Fruit fly (Drosophila melanogaster) whole organism, embryonic: ENCODE results near the gene CG12998.

Source experiments
- ATbp ChIP-seq: fragments of 200-800 bp; sonication (Bioruptor generic); optimal IDR thresholded peaks from 2 replicates; lab custom pipeline; 2017; ENCODE audit warnings: missing biosample characterization, mild to moderate bottlenecking, missing genetic modification characterization, missing genetic modification reagents
- Aef1 ChIP-seq: fragments of 200-800 bp; sonication (Bioruptor generic); IDR thresholded peaks from 3 replicates; pipeline ENCODE4 v1.3.6; 2022; ENCODE audit warnings: missing biosample characterization, missing genetic modification characterization
- Awh ChIP-seq: fragments of 200-800 bp; sonication (Bioruptor generic); IDR thresholded peaks from 2 replicates; pipeline ENCODE4, ENCODE4 v1.3.6; 2022; ENCODE audit warnings: missing biosample characterization, missing genetic modification characterization
- CG10431 ChIP-seq: fragments of 200-800 bp; sonication (Bioruptor generic); optimal IDR thresholded peaks from 3 replicates; lab custom pipeline; 2018; ENCODE audit warnings: missing biosample characterization, mild to moderate bottlenecking, missing genetic modification characterization
- CG11456 ChIP-seq: fragments of 200-800 bp; sonication (Bioruptor generic); IDR thresholded peaks from 3 replicates; pipeline ENCODE4 v1.3.6; 2022; ENCODE audit warnings: missing biosample characterization, missing genetic modification characterization
- CG11504 ChIP-seq: fragments of 200-800 bp; sonication (Bioruptor generic); optimal IDR thresholded peaks from 3 replicates; lab custom pipeline; 2019; ENCODE audit warnings: missing biosample characterization, mild to moderate bottlenecking, missing genetic modification characterization, moderate library complexity
- CG14710 ChIP-seq: fragments of 200-800 bp; sonication (Bioruptor generic); optimal IDR thresholded peaks from 3 replicates; lab custom pipeline; 2019; ENCODE audit warnings: missing biosample characterization, mild to moderate bottlenecking, missing genetic modification characterization, moderate library complexity
- CG2199 ChIP-seq: fragments of 200-800 bp; sonication (Bioruptor generic); IDR thresholded peaks from 3 replicates; pipeline ENCODE4 v1.3.6; 2022; ENCODE audit warnings: missing biosample characterization, missing genetic modification characterization
- CG30020 ChIP-seq: fragments of 200-800 bp; optimal IDR thresholded peaks from 2 replicates; lab custom pipeline; 2019; ENCODE audit warnings: missing biosample characterization, mild to moderate bottlenecking, missing genetic modification characterization, moderate library complexity
- CG3163 ChIP-seq: fragments of 200-800 bp; sonication (Bioruptor generic); optimal IDR thresholded peaks from 3 replicates; lab custom pipeline; 2016; ENCODE audit warnings: missing biosample characterization, missing genetic modification characterization
- CG3407 ChIP-seq: fragments of 200-800 bp; sonication (Bioruptor generic); optimal IDR thresholded peaks from 2 replicates; lab custom pipeline; 2018; ENCODE audit warnings: missing biosample characterization, mild to moderate bottlenecking, missing genetic modification characterization
- CG34422 ChIP-seq: fragments of 200-800 bp; sonication (Bioruptor generic); IDR thresholded peaks from 3 replicates; pipeline ENCODE4 v1.3.6; 2022; ENCODE audit warnings: missing biosample characterization, missing genetic modification characterization
- CG4282 ChIP-seq: fragments of 200-800 bp; sonication (Bioruptor generic); optimal IDR thresholded peaks from 2 replicates; lab custom pipeline; 2016; ENCODE audit warnings: missing biosample characterization, missing genetic modification characterization
- CG4404 ChIP-seq: fragments of 200-800 bp; sonication (Bioruptor generic); IDR thresholded peaks from 2 replicates; pipeline ENCODE4 v1.3.6; 2022; ENCODE audit warnings: missing biosample characterization, missing genetic modification characterization
- CG4424 ChIP-seq: fragments of 200-800 bp; sonication (Bioruptor generic); optimal IDR thresholded peaks from 3 replicates; lab custom pipeline; 2016; ENCODE audit warnings: missing biosample characterization, missing genetic modification characterization
- CG4617 ChIP-seq: fragments of 200-800 bp; sonication (Bioruptor generic); optimal IDR thresholded peaks from 3 replicates; lab custom pipeline; 2016; ENCODE audit warnings: missing biosample characterization, missing genetic modification characterization, borderline replicate concordance
- CG4820 ChIP-seq: fragments of 200-800 bp; sonication (Bioruptor generic); optimal IDR thresholded peaks from 3 replicates; lab custom pipeline; 2016; ENCODE audit warnings: missing biosample characterization, missing genetic modification characterization
- CG6654 ChIP-seq: fragments of 200-800 bp; sonication (Bioruptor generic); optimal IDR thresholded peaks from 2 replicates; lab custom pipeline; 2017; ENCODE audit warnings: missing biosample characterization, mild to moderate bottlenecking, missing genetic modification characterization
- CG9817 ChIP-seq: fragments of 200-800 bp; sonication (Bioruptor generic); optimal IDR thresholded peaks from 2 replicates; lab custom pipeline; 2018; ENCODE audit warnings: missing biosample characterization, mild to moderate bottlenecking, missing genetic modification characterization, moderate library complexity
- D19B ChIP-seq: fragments of 200-800 bp; sonication (Bioruptor generic); optimal IDR thresholded peaks from 2 replicates; lab custom pipeline; 2017; ENCODE audit warnings: missing biosample characterization, mild to moderate bottlenecking, missing genetic modification characterization
- Dip2 ChIP-seq: fragments of 200-800 bp; sonication (Bioruptor generic); IDR thresholded peaks from 2 replicates; pipeline ENCODE4 v1.3.6; 2022; ENCODE audit warnings: missing biosample characterization, missing genetic modification characterization
- ERR ChIP-seq: fragments of 200-800 bp; sonication (Bioruptor generic); optimal IDR thresholded peaks from 2 replicates; lab custom pipeline; 2016; ENCODE audit warnings: missing biosample characterization, missing genetic modification characterization
- HHEX ChIP-seq: fragments of 200-800 bp; sonication (Bioruptor generic); optimal IDR thresholded peaks from 3 replicates; lab custom pipeline; 2017; ENCODE audit warnings: missing biosample characterization, mild to moderate bottlenecking, missing genetic modification characterization, missing genetic modification reagents
- Hand ChIP-seq: fragments of 200-800 bp; sonication (Bioruptor generic); optimal IDR thresholded peaks from 2 replicates; lab custom pipeline; 2017; ENCODE audit warnings: mild to moderate bottlenecking, missing biosample characterization, missing genetic modification reagents, missing genetic modification characterization
- HmgZ ChIP-seq: fragments of 200-800 bp; sonication (Bioruptor generic); optimal IDR thresholded peaks from 2 replicates; lab custom pipeline; 2018; ENCODE audit warnings: missing biosample characterization, mild to moderate bottlenecking, missing genetic modification characterization
- Hmr ChIP-seq: fragments of 200-800 bp; sonication (Bioruptor generic); optimal IDR thresholded peaks from 3 replicates; lab custom pipeline; 2017; ENCODE audit warnings: mild to moderate bottlenecking, missing biosample characterization, missing genetic modification reagents, missing genetic modification characterization
- Hsf ChIP-seq: fragments of 200-800 bp; sonication (Bioruptor generic); optimal IDR thresholded peaks from 3 replicates; lab custom pipeline; 2016; ENCODE audit warnings: missing biosample characterization, missing genetic modification characterization
- NFAT ChIP-seq: fragments of 200-800 bp; sonication (Bioruptor generic); IDR thresholded peaks from 2 replicates; pipeline ENCODE4 v1.3.6; 2022; ENCODE audit warnings: missing biosample characterization, missing genetic modification characterization
- NfI ChIP-seq: fragments of 200-800 bp; sonication (Bioruptor generic); optimal IDR thresholded peaks from 3 replicates; lab custom pipeline; 2018; ENCODE audit warnings: missing biosample characterization, mild to moderate bottlenecking, missing genetic modification characterization, moderate library complexity
- Oli ChIP-seq: fragments of 200-800 bp; sonication (Bioruptor generic); optimal IDR thresholded peaks from 2 replicates; lab custom pipeline; 2018; ENCODE audit warnings: missing biosample characterization, mild to moderate bottlenecking, missing genetic modification characterization, moderate library complexity
- Six4 ChIP-seq: fragments of 200-800 bp; sonication (Bioruptor generic); optimal IDR thresholded peaks from 2 replicates; lab custom pipeline; 2016; ENCODE audit warnings: missing biosample characterization, missing genetic modification characterization
- bcd ChIP-seq: fragments of 200-800 bp; sonication (Bioruptor generic); optimal IDR thresholded peaks from 2 replicates; lab custom pipeline; 2017; ENCODE audit warnings: missing biosample characterization, mild to moderate bottlenecking, missing genetic modification characterization
- br ChIP-seq: fragments of >200 bp; optimal IDR thresholded peaks from 2 replicates; lab custom pipeline; 2017
- cad ChIP-seq: fragments of >200 bp; optimal IDR thresholded peaks from 2 replicates; lab custom pipeline; 2017; ENCODE audit warnings: missing biosample characterization, missing genetic modification characterization
- caup ChIP-seq: fragments of 200-800 bp; sonication (Bioruptor generic); optimal IDR thresholded peaks from 3 replicates; lab custom pipeline; 2017; ENCODE audit warnings: missing biosample characterization, mild to moderate bottlenecking, missing genetic modification characterization, moderate library complexity; ENCODE audit not compliant: severe bottlenecking
- da ChIP-seq: fragments of 200-800 bp; sonication (Bioruptor generic); optimal IDR thresholded peaks from 2 replicates; lab custom pipeline; 2016; ENCODE audit warnings: missing biosample characterization, missing genetic modification characterization
- exex ChIP-seq: fragments of 200-800 bp; sonication (Bioruptor generic); optimal IDR thresholded peaks from 4 replicates; lab custom pipeline; 2018; ENCODE audit warnings: missing biosample characterization, mild to moderate bottlenecking, missing genetic modification characterization, moderate library complexity
- fu2 ChIP-seq: fragments of 200-800 bp; sonication (Bioruptor generic); optimal IDR thresholded peaks from 2 replicates; lab custom pipeline; 2016; ENCODE audit warnings: missing biosample characterization, missing genetic modification characterization
- jigr1 ChIP-seq: fragments of 200-800 bp; sonication (Bioruptor generic); IDR thresholded peaks from 3 replicates; pipeline ENCODE4 v1.3.6; 2022; ENCODE audit warnings: missing biosample characterization, missing genetic modification characterization
- ken ChIP-seq: fragments of 200-800 bp; sonication (Bioruptor generic); IDR thresholded peaks from 3 replicates; pipeline ENCODE4 v1.3.6; 2022; ENCODE audit warnings: missing biosample characterization, missing genetic modification characterization
- maf-S ChIP-seq: fragments of 200-800 bp; sonication (Bioruptor generic); optimal IDR thresholded peaks from 2 replicates; lab custom pipeline; 2016; ENCODE audit warnings: missing biosample characterization, missing genetic modification characterization
- mam ChIP-seq: fragments of 200-800 bp; sonication (Bioruptor generic); optimal IDR thresholded peaks from 3 replicates; lab custom pipeline; 2016; ENCODE audit warnings: missing biosample characterization, missing genetic modification characterization
- nau ChIP-seq: fragments of 200-800 bp; sonication (Bioruptor generic); optimal IDR thresholded peaks from 3 replicates; lab custom pipeline; 2017; ENCODE audit warnings: missing biosample characterization, mild to moderate bottlenecking, missing genetic modification characterization, missing genetic modification reagents
- nmo ChIP-seq: fragments of 200-800 bp; sonication (Bioruptor generic); optimal IDR thresholded peaks from 2 replicates; lab custom pipeline; 2018; ENCODE audit warnings: missing biosample characterization, mild to moderate bottlenecking, missing genetic modification characterization, moderate library complexity
- pan ChIP-seq, 4 experiments: fragments of >200 bp in 3 of 4; fragments of 200-800 bp in 1 of 4; sonication (Bioruptor generic) in 1 of 4; optimal IDR thresholded peaks in 3 of 4; IDR thresholded peaks in 1 of 4; 2 replicates each; pipeline versions ENCODE4 v1.3.6 to Lab custom; 2017 to 2022; ENCODE audit warnings: missing biosample characterization in 2 of 4, missing genetic modification characterization in 2 of 4, mixed read lengths in 1 of 4
- pzg ChIP-seq: fragments of 200-800 bp; sonication (Bioruptor generic); optimal IDR thresholded peaks from 3 replicates; lab custom pipeline; 2018; ENCODE audit warnings: missing biosample characterization, mild to moderate bottlenecking, missing genetic modification characterization, moderate library complexity
- sna ChIP-seq: fragments of 200-800 bp; sonication (Bioruptor generic); IDR thresholded peaks from 2 replicates; pipeline ENCODE4 v1.3.6; 2022; ENCODE audit warnings: missing biosample characterization, missing genetic modification characterization; ENCODE audit not compliant: partially characterized antibody
- ssp ChIP-seq: fragments of 200-800 bp; sonication (Bioruptor generic); IDR thresholded peaks from 2 replicates; pipeline ENCODE4 v1.3.6; 2022; ENCODE audit warnings: missing biosample characterization, missing genetic modification characterization
- ttk ChIP-seq: fragments of 200-800 bp; sonication (Bioruptor generic); IDR thresholded peaks from 2 replicates; pipeline ENCODE4 v2.1.2; 2022; ENCODE audit warnings: missing biosample characterization, missing genetic modification characterization
- wdn ChIP-seq: fragments of 200-800 bp; sonication (Bioruptor generic); IDR thresholded peaks from 2 replicates; pipeline ENCODE4 v1.3.6; 2022; ENCODE audit warnings: missing biosample characterization, missing genetic modification characterization
- wek ChIP-seq: fragments of 200-800 bp; sonication (Bioruptor generic); optimal IDR thresholded peaks from 3 replicates; lab custom pipeline; 2018; ENCODE audit warnings: missing biosample characterization, mild to moderate bottlenecking, missing genetic modification characterization, moderate library complexity

CG12998 gene

DNA sequence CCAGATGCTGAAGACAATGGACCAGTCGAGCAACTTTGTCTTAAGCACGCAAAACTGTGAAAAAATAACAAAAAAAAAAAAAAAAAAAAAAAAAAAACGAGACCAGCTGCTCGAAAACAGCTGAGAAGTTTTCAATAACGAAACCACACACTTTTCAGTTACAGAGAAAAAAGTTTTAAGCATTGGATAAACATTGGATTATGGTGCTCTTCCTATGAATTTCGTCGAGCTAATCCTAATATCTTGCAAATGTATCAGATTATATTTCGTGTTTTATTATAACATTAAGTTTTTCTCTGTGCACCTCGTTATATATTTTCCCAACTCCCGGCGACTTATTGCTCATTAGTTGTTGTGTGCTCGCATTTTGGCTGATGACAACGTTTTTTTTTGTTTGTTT lies 41.9 kb upstream of the CG12998 start (continued):
- TF ChIP-seq fu2 (GFP tag; lab: Kevin White, UChicago) (peak; percentile 2), ATbp (GFP tag; lab: Kevin White, UChicago) (peak; percentile 16), HmgZ (no peak), CG14710 (no peak), Awh (GFP tag; lab: Robert Waterston, UW) (peak; percentile 74; the same call in 1 of the 2 replicates), NfI (GFP tag; lab: Kevin White, UChicago) (peak; percentile 52), D19B (GFP tag; lab: Kevin White, UChicago) (no peak), CG4820 (GFP tag; lab: Kevin White, UChicago) (peak; percentile 32), CG4282 (GFP tag; lab: Kevin White, UChicago) (no peak), ERR (GFP tag; lab: Kevin White, UChicago) (no peak), wek (GFP tag; lab: Kevin White, UChicago) (no peak), ssp (GFP tag; lab: Robert Waterston, UW) (no peak), jigr1 (no peak), exex (tag; lab: Kevin White, UChicago) (no peak), Oli (tag; lab: Kevin White, UChicago) (peak; percentile 45), ttk (GFP tag; lab: Robert Waterston, UW) (peak; percentile 48), ken (GFP tag; lab: Robert Waterston, UW) (no peak), nmo (peak; percentile 46), Six4 (peak; percentile 7), CG3407 (no peak), CG9817 (tag; lab: Kevin White, UChicago) (peak; percentile 35), Hmr (GFP tag; lab: Kevin White, UChicago) (peak; percentile 27), Aef1 (GFP tag; lab: Robert Waterston, UW) (peak; percentile 43; the same call in 2 of the 3 replicates), Dip2 (no peak), CG34422 (peak; percentile 62; the same call in 1 of the 3 replicates), CG4404 (no peak), CG11504 (tag; lab: Kevin White, UChicago) (peak; percentile 65), da (GFP tag; lab: Kevin White, UChicago) (no peak), NFAT (peak; percentile 51; the same call in 1 of the 2 replicates), CG11456 (GFP tag; lab: Robert Waterston, UW) (0 out of 3 replicates have a peak, but pooled peaks have one; percentile 14), Hsf (GFP tag; lab: Kevin White, UChicago) (peak; percentile 58), br (lab: Kevin White, UChicago) (no peak), caup (GFP tag; lab: Kevin White, UChicago) (peak; percentile 24), CG10431 (GFP tag; lab: Kevin White, UChicago) (no peak), CG3163 (GFP tag; lab: Kevin White, UChicago) (no peak), CG4617 (GFP tag; lab: Kevin White, UChicago) (no peak), wdn (GFP tag; lab: Robert Waterston, UW) (no peak), bcd (GFP tag; lab: Kevin White, UChicago) (peak; percentile 34), nau (GFP tag; lab: Kevin White, UChicago) (no peak), CG30020 (no peak), pan (optimal IDR thresholded peaks at IDR 0.05; lab: Kevin White, UChicago) (no peak), pan (GFP tag; optimal IDR thresholded peaks at IDR 0.05 in 1 of 2, IDR thresholded peaks at IDR 0.05 in 1 of 2) (peak in 1 of 2 experiments; percentile 74), CG6654 (GFP tag; lab: Kevin White, UChicago) (no peak), mam (GFP tag; lab: Kevin White, UChicago) (peak; percentile 49), maf-S (no peak), cad (GFP tag; lab: Kevin White, UChicago) (no peak), sna (GFP tag; lab: Robert Waterston, UW) (no peak), Hand (no peak), HHEX (GFP tag; lab: Kevin White, UChicago) (peak; percentile 36), pzg (GFP tag; lab: Kevin White, UChicago) (no peak), CG2199 (GFP tag; lab: Robert Waterston, UW) (peak; percentile 26; the same call in 1 of the 3 replicates), CG4424 (GFP tag; lab: Kevin White, UChicago) (peak; percentile 41)
